Fruit fly (Drosophila melanogaster) whole organism, embryonic: Measurements from ENCODE around the gene CG34278.

Experiments
- B-H1 ChIP-seq: fragments of 200-800 bp; sonication (Bioruptor generic); IDR thresholded peaks from 3 replicates; pipeline ENCODE4 v1.3.6; 2022; ENCODE audit warnings: missing biosample characterization, missing genetic modification characterization
- CG10321 ChIP-seq: fragments of 200-800 bp; sonication (Bioruptor generic); IDR thresholded peaks from 2 replicates; pipeline ENCODE4 v1.3.6; 2022; ENCODE audit warnings: missing biosample characterization, missing genetic modification characterization
- CG12071 ChIP-seq: fragments of 200-800 bp; sonication (Bioruptor generic); optimal IDR thresholded peaks from 3 replicates; lab custom pipeline; 2018; ENCODE audit warnings: missing biosample characterization, mild to moderate bottlenecking, missing genetic modification characterization
- CG13424 ChIP-seq: fragments of 200-800 bp; sonication (Bioruptor generic); optimal IDR thresholded peaks from 2 replicates; lab custom pipeline; 2019; ENCODE audit warnings: missing biosample characterization, mild to moderate bottlenecking, missing genetic modification characterization, moderate library complexity
- CG13775 ChIP-seq: fragments of 200-800 bp; sonication (Bioruptor generic); optimal IDR thresholded peaks from 3 replicates; lab custom pipeline; 2017; ENCODE audit warnings: missing biosample characterization, mild to moderate bottlenecking, missing genetic modification characterization
- CG14014 ChIP-seq: fragments of 200-800 bp; sonication (Bioruptor generic); IDR thresholded peaks from 2 replicates; pipeline ENCODE4 v1.3.6; 2022; ENCODE audit warnings: missing biosample characterization, missing genetic modification characterization
- CG14441 ChIP-seq: fragments of 200-800 bp; sonication (Bioruptor generic); IDR thresholded peaks from 2 replicates; pipeline ENCODE4 v1.3.6; 2022; ENCODE audit warnings: missing biosample characterization, missing genetic modification characterization
- CG14667 ChIP-seq: fragments of 200-800 bp; sonication (Bioruptor generic); IDR thresholded peaks from 2 replicates; pipeline ENCODE4 v1.3.6; 2022; ENCODE audit warnings: missing biosample characterization, missing genetic modification characterization
- CG14860 ChIP-seq: fragments of 200-800 bp; sonication (Bioruptor generic); IDR thresholded peaks from 3 replicates; pipeline ENCODE4 v1.3.6; 2022; ENCODE audit warnings: missing biosample characterization, missing genetic modification characterization; ENCODE audit not compliant: partially characterized antibody
- CG1602 ChIP-seq: fragments of 200-800 bp; sonication (Bioruptor generic); optimal IDR thresholded peaks from 3 replicates; lab custom pipeline; 2016; ENCODE audit warnings: missing biosample characterization, missing genetic modification characterization
- CG16815 ChIP-seq: fragments of 200-800 bp; sonication (Bioruptor generic); optimal IDR thresholded peaks from 3 replicates; lab custom pipeline; 2017; ENCODE audit warnings: missing biosample characterization, mild to moderate bottlenecking, missing genetic modification characterization
- CG2875 ChIP-seq: fragments of 200-800 bp; sonication (Bioruptor generic); optimal IDR thresholded peaks from 2 replicates; lab custom pipeline; 2017; ENCODE audit warnings: missing biosample characterization, mild to moderate bottlenecking, missing genetic modification characterization, missing genetic modification reagents
- CG2889 ChIP-seq: fragments of 200-800 bp; sonication (Bioruptor generic); IDR thresholded peaks from 3 replicates; pipeline ENCODE4 v1.3.6; 2022; ENCODE audit warnings: missing biosample characterization, missing genetic modification characterization
- CG31441 ChIP-seq: fragments of 200-800 bp; sonication (Bioruptor generic); IDR thresholded peaks from 2 replicates; pipeline ENCODE4 v1.3.6; 2022; ENCODE audit warnings: missing biosample characterization, missing genetic modification characterization
- CG3995 ChIP-seq: fragments of 200-800 bp; sonication (Bioruptor generic); optimal IDR thresholded peaks from 3 replicates; lab custom pipeline; 2016; ENCODE audit warnings: missing biosample characterization, missing genetic modification characterization
- CG4424 ChIP-seq: fragments of 200-800 bp; sonication (Bioruptor generic); optimal IDR thresholded peaks from 3 replicates; lab custom pipeline; 2016; ENCODE audit warnings: missing biosample characterization, missing genetic modification characterization
- CG5180 ChIP-seq: fragments of 200-800 bp; sonication (Bioruptor generic); optimal IDR thresholded peaks from 3 replicates; lab custom pipeline; 2017; ENCODE audit warnings: missing biosample characterization, missing genetic modification characterization, mild to moderate bottlenecking, moderate library complexity, missing genetic modification reagents
- CG6175 ChIP-seq: fragments of 200-800 bp; sonication (Bioruptor generic); IDR thresholded peaks from 3 replicates; pipeline ENCODE4 v1.3.6; 2022; ENCODE audit warnings: missing biosample characterization, missing genetic modification characterization
- CG8089 ChIP-seq: fragments of 200-800 bp; sonication (Bioruptor generic); optimal IDR thresholded peaks from 3 replicates; lab custom pipeline; 2016; ENCODE audit warnings: missing biosample characterization, missing genetic modification characterization
- CG8944 ChIP-seq: fragments of 200-800 bp; sonication (Bioruptor generic); optimal IDR thresholded peaks from 3 replicates; lab custom pipeline; 2016; ENCODE audit warnings: missing biosample characterization, missing genetic modification characterization
- CG9817 ChIP-seq: fragments of 200-800 bp; sonication (Bioruptor generic); optimal IDR thresholded peaks from 2 replicates; lab custom pipeline; 2018; ENCODE audit warnings: missing biosample characterization, mild to moderate bottlenecking, missing genetic modification characterization, moderate library complexity
- Chrac-16 ChIP-seq: fragments of 200-800 bp; sonication (Bioruptor generic); optimal IDR thresholded peaks from 3 replicates; lab custom pipeline; 2016; ENCODE audit warnings: missing biosample characterization, missing genetic modification characterization
- Ets65A ChIP-seq: fragments of 200-800 bp; sonication (Bioruptor generic); peaks from one replicate; lab custom pipeline; 2016; ENCODE audit warnings: missing biosample characterization, missing genetic modification characterization
- Gug ChIP-seq: fragments of 200-800 bp; sonication (Bioruptor generic); IDR thresholded peaks from 4 replicates; pipeline ENCODE4 v1.3.6; 2022; ENCODE audit warnings: missing biosample characterization, missing genetic modification characterization
- HLH3B ChIP-seq: fragments of 200-800 bp; sonication (Bioruptor generic); IDR thresholded peaks from 2 replicates; pipeline ENCODE4 v1.3.6; 2022; ENCODE audit warnings: missing biosample characterization, missing genetic modification characterization
- Mad ChIP-seq: fragments of 200-800 bp; sonication (Bioruptor generic); optimal IDR thresholded peaks from 2 replicates; lab custom pipeline; 2016; ENCODE audit warnings: missing biosample characterization, missing genetic modification characterization
- Max ChIP-seq: fragments of 200-800 bp; sonication (Bioruptor generic); optimal IDR thresholded peaks from 2 replicates; lab custom pipeline; 2016; ENCODE audit warnings: missing biosample characterization, mild to moderate bottlenecking, missing genetic modification characterization
- Myb ChIP-seq: fragments of 200-800 bp; sonication (Bioruptor generic); optimal IDR thresholded peaks from 2 replicates; lab custom pipeline; 2016; ENCODE audit warnings: missing biosample characterization, missing genetic modification characterization
- NFAT ChIP-seq: fragments of 200-800 bp; sonication (Bioruptor generic); IDR thresholded peaks from 2 replicates; pipeline ENCODE4 v1.3.6; 2022; ENCODE audit warnings: missing biosample characterization, missing genetic modification characterization
- Nf-YA ChIP-seq: fragments of 200-800 bp; sonication (Bioruptor generic); IDR thresholded peaks from 2 replicates; pipeline ENCODE4 v1.3.6; 2022; ENCODE audit warnings: missing biosample characterization, missing genetic modification characterization
- Ravus ChIP-seq: fragments of 200-800 bp; sonication (Bioruptor generic); IDR thresholded peaks from 2 replicates; pipeline ENCODE4 v1.3.6; 2022; ENCODE audit warnings: missing biosample characterization, missing genetic modification characterization
- ara ChIP-seq: fragments of 200-800 bp; sonication (Bioruptor generic); IDR thresholded peaks from 2 replicates; pipeline ENCODE4 v1.3.6; 2022; ENCODE audit warnings: missing biosample characterization, missing genetic modification characterization
- bowl ChIP-seq: fragments of 200-800 bp; sonication (Bioruptor generic); IDR thresholded peaks from 2 replicates; pipeline ENCODE4 v1.3.6; 2022; ENCODE audit warnings: missing biosample characterization, missing genetic modification characterization
- cwo ChIP-seq: fragments of 200-800 bp; sonication (Bioruptor generic); optimal IDR thresholded peaks from 3 replicates; lab custom pipeline; 2017; ENCODE audit warnings: missing biosample characterization, missing genetic modification characterization, mild to moderate bottlenecking, moderate library complexity, missing genetic modification reagents
- dmrt99B ChIP-seq: fragments of 200-800 bp; sonication (Bioruptor generic); optimal IDR thresholded peaks from 2 replicates; lab custom pipeline; 2018; ENCODE audit warnings: missing biosample characterization, mild to moderate bottlenecking, missing genetic modification characterization, moderate library complexity
- esg ChIP-seq: fragments of 200-800 bp; sonication (Bioruptor generic); conservative IDR thresholded peaks from 2 replicates; pipeline ENCODE4 v1.3.6; 2022; ENCODE audit warnings: missing biosample characterization, missing genetic modification characterization
- fd102C ChIP-seq: fragments of 200-800 bp; sonication (Bioruptor generic); optimal IDR thresholded peaks from 2 replicates; lab custom pipeline; 2018; ENCODE audit warnings: missing biosample characterization, mild to moderate bottlenecking, missing genetic modification characterization, moderate library complexity
- fu2 ChIP-seq: fragments of 200-800 bp; sonication (Bioruptor generic); optimal IDR thresholded peaks from 2 replicates; lab custom pipeline; 2016; ENCODE audit warnings: missing biosample characterization, missing genetic modification characterization
- ham ChIP-seq: fragments of 200-800 bp; sonication (Bioruptor generic); IDR thresholded peaks from 2 replicates; pipeline ENCODE4 v1.3.6; 2022; ENCODE audit warnings: missing biosample characterization, missing genetic modification characterization
- hbn ChIP-seq: fragments of 200-800 bp; sonication (Bioruptor generic); IDR thresholded peaks from 2 replicates; pipeline ENCODE4 v1.3.6; 2022; ENCODE audit warnings: missing biosample characterization, missing genetic modification characterization; ENCODE audit not compliant: partially characterized antibody
- insv ChIP-seq, 2 experiments: fragments of 200-800 bp; sonication (Bioruptor generic); optimal IDR thresholded peaks; 3 replicates each; lab custom pipeline; 2016 to 2018; ENCODE audit warnings: missing biosample characterization in 2 of 2, missing genetic modification characterization in 2 of 2
- lov ChIP-seq, 2 experiments: fragments of 200-800 bp in 1 of 2; fragments of >200 bp in 1 of 2; sonication (Bioruptor generic) in 1 of 2; IDR thresholded peaks in 1 of 2; optimal IDR thresholded peaks in 1 of 2; 2 replicates in 1 of 2; 3 replicates in 1 of 2; pipeline versions ENCODE4 v1.3.6 to Lab custom; 2017 to 2022; ENCODE audit warnings: missing biosample characterization in 1 of 2, missing genetic modification characterization in 1 of 2
- luna ChIP-seq: fragments of 200-800 bp; sonication (Bioruptor generic); optimal IDR thresholded peaks from 2 replicates; lab custom pipeline; 2016; ENCODE audit warnings: missing biosample characterization, missing genetic modification characterization
- pita ChIP-seq: fragments of 200-800 bp; sonication (Bioruptor generic); optimal IDR thresholded peaks from 2 replicates; lab custom pipeline; 2017; ENCODE audit warnings: missing biosample characterization, mild to moderate bottlenecking, missing genetic modification characterization
- pzg ChIP-seq: fragments of 200-800 bp; sonication (Bioruptor generic); optimal IDR thresholded peaks from 3 replicates; lab custom pipeline; 2018; ENCODE audit warnings: missing biosample characterization, mild to moderate bottlenecking, missing genetic modification characterization, moderate library complexity
- sens ChIP-seq: fragments of 200-800 bp; sonication (Bioruptor generic); peaks from one replicate; lab custom pipeline; 2016; ENCODE audit warnings: missing biosample characterization, missing genetic modification characterization
- sens-2 ChIP-seq: fragments of 200-800 bp; sonication (Bioruptor generic); IDR thresholded peaks from 2 replicates; pipeline ENCODE4 v1.3.6; 2022; ENCODE audit warnings: missing biosample characterization, missing genetic modification characterization
- shn ChIP-seq: fragments of 200-800 bp; sonication (Bioruptor generic); optimal IDR thresholded peaks from 3 replicates; lab custom pipeline; 2016; ENCODE audit warnings: missing biosample characterization, missing genetic modification characterization
- tio ChIP-seq: fragments of 200-800 bp; sonication (Bioruptor generic); optimal IDR thresholded peaks from 2 replicates; lab custom pipeline; 2017; ENCODE audit warnings: missing biosample characterization, missing genetic modification characterization, inconsistent platforms
- tna ChIP-seq: fragments of 200-800 bp; sonication (Bioruptor generic); IDR thresholded peaks from 2 replicates; pipeline ENCODE4 v1.3.6; 2022; ENCODE audit warnings: missing biosample characterization, missing genetic modification characterization; ENCODE audit not compliant: partially characterized antibody

The CG34278 gene

dm6 chr3R:17151376-17152026, 31.2 kb downstream of the CG34278 start, which contains the start of gene CG5292 (continued):
- TF ChIP-seq Max (GFP tag; lab: Kevin White, UChicago) (peak; percentile 42), Nf-YA (GFP tag; lab: Robert Waterston, UW) (no peak), CG1602 (peak; percentile 26), pita (GFP tag; lab: Kevin White, UChicago) (no peak), ara (peak; percentile 47; the same call in 1 of the 2 replicates), CG8089 (GFP tag; lab: Kevin White, UChicago) (no peak), esg (GFP tag; lab: Robert Waterston, UW) (peak; percentile 34; the same call in 1 of the 2 replicates), bowl (GFP tag; lab: Robert Waterston, UW) (no peak), hbn (GFP tag; lab: Robert Waterston, UW) (0 out of 2 replicates have a peak, but pooled peaks have one; percentile 35), CG12071 (GFP tag; lab: Kevin White, UChicago) (no peak), CG16815 (GFP tag; lab: Kevin White, UChicago) (peak; percentile 8), CG13775 (GFP tag; lab: Kevin White, UChicago) (peak; percentile 37), tna (GFP tag; lab: Robert Waterston, UW) (0 out of 2 replicates have a peak, but pooled peaks have one; percentile 9), CG5180 (no peak), CG14014 (GFP tag; lab: Robert Waterston, UW) (peak; percentile 33; the same call in 1 of the 2 replicates), Chrac-16 (GFP tag; lab: Kevin White, UChicago) (peak; percentile 32), cwo (peak; percentile 9), sens-2 (GFP tag; lab: Robert Waterston, UW) (no peak), CG9817 (tag; lab: Kevin White, UChicago) (peak; percentile 45), tio (GFP tag; lab: Kevin White, UChicago) (no peak), Myb (no peak), CG31441 (GFP tag; lab: Robert Waterston, UW) (peak; percentile 95), B-H1 (peak; percentile 45; the same call in 1 of the 3 replicates), luna (no peak), lov (optimal IDR thresholded peaks at IDR 0.05; lab: Kevin White, UChicago) (no peak), lov (GFP tag; IDR thresholded peaks at IDR 0.05; lab: Robert Waterston, UW) (0 out of 3 replicates have a peak, but pooled peaks have one; percentile 42), CG10321 (GFP tag; lab: Robert Waterston, UW) (no peak), Gug (no peak), sens (GFP tag; lab: Kevin White, UChicago) (peak; percentile 93), HLH3B (GFP tag; lab: Robert Waterston, UW) (peak; percentile 51), NFAT (GFP tag; lab: Robert Waterston, UW) (peak; percentile 76), shn (GFP tag; lab: Kevin White, UChicago) (no peak), Mad (GFP tag; lab: Kevin White, UChicago) (peak; percentile 31), CG13424 (tag; lab: Kevin White, UChicago) (peak; percentile 66), fd102C (GFP tag; lab: Kevin White, UChicago) (no peak), fu2 (GFP tag; lab: Kevin White, UChicago) (no peak), CG8944 (GFP tag; lab: Kevin White, UChicago) (no peak), dmrt99B (tag; lab: Kevin White, UChicago) (no peak), CG14667 (GFP tag; lab: Robert Waterston, UW) (no peak), ham (GFP tag; lab: Robert Waterston, UW) (no peak), CG2875 (GFP tag; lab: Kevin White, UChicago) (peak; percentile 45), insv (GFP tag; optimal IDR thresholded peaks at IDR 0.05; lab: Kevin White, UChicago) (no peak), CG6175 (no peak), CG2889 (no peak), CG14860 (GFP tag; lab: Robert Waterston, UW) (peak; percentile 51; the same call in 2 of the 3 replicates), Ravus (GFP tag; lab: Robert Waterston, UW) (no peak), CG14441 (GFP tag; lab: Robert Waterston, UW) (peak; percentile 50), CG3995 (GFP tag; lab: Kevin White, UChicago) (peak; percentile 99), CG4424 (peak; percentile 53), Ets65A (GFP tag; lab: Kevin White, UChicago) (peak; percentile 94), pzg (GFP tag; lab: Kevin White, UChicago) (peak; percentile 65)
